Fruit fly (Drosophila melanogaster): ENCODE results near the gene YL-1.

The YL-1 gene

DNA sequence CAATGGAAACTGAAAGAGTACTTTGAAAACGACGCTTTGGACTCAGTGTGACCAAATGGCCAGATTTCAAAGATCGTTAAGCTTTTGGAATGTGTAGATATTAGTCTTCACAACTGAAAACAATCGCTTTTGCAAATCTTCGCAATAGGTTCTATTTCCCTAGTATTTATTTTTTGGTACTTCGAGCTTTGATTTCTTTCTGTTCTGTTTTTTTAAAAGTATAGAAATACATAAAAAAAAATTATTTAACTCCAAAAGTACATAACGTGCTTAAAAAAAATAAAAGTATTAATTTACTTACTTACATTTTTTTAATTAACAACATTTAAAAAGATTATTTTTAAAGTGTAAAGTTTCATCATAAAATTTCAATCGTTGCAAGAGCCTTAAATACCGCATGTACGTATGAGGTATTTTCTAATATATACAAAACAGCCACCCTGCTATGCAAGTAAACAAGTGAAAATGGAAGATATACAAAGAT, 17.2 kb downstream of the YL-1 start, which contains the start of the genes piwi and CG12253:
piwi (minus strand) TSS at position 51 of the 484 bp plus-strand sequence.
CG12253 (plus strand) TSS at position 437 of the 484 bp plus-strand sequence.
- TF ChIP-seq CG11617 (GFP tag; optimal IDR thresholded peaks at IDR 0.05) (peak; percentile 50), CG14711 (tag; optimal IDR thresholded peaks at IDR 0.05) (peak; percentile 39), Mnt (GFP tag; optimal IDR thresholded peaks at IDR 0.05) (no peak), cic (GFP tag; optimal IDR thresholded peaks at IDR 0.05) (no peak), ovo (GFP tag; optimal IDR thresholded peaks at IDR 0.05) (no peak), CG5204 (GFP tag; optimal IDR thresholded peaks at IDR 0.05) (no peak), toe (GFP tag; optimal IDR thresholded peaks at IDR 0.05) (peak; percentile 1), Clk (GFP tag; optimal IDR thresholded peaks at IDR 0.05) (no peak), CG1620 (GFP tag; optimal IDR thresholded peaks at IDR 0.05) (peak; percentile 17), CG33017 (tag; optimal IDR thresholded peaks at IDR 0.05) (peak; percentile 74), pad (GFP tag; optimal IDR thresholded peaks at IDR 0.05) (no peak), CG12768 (GFP tag; optimal IDR thresholded peaks at IDR 0.05) (no peak), Crg-1 (GFP tag; optimal IDR thresholded peaks at IDR 0.05) (no peak), tj (GFP tag; optimal IDR thresholded peaks at IDR 0.05) (no peak), Hr96 (GFP tag; optimal IDR thresholded peaks at IDR 0.05) (no peak), kay (GFP tag; ENCODE audit: borderline replicate concordance) (no peak), CG7101 (tag; optimal IDR thresholded peaks at IDR 0.05) (peak; percentile 79), cnc (optimal IDR thresholded peaks at IDR 0.05) (no peak), bab1 (GFP tag; optimal IDR thresholded peaks at IDR 0.05) (peak; percentile 71), CG7045 (GFP tag; optimal IDR thresholded peaks at IDR 0.05) (no peak)

DNA sequence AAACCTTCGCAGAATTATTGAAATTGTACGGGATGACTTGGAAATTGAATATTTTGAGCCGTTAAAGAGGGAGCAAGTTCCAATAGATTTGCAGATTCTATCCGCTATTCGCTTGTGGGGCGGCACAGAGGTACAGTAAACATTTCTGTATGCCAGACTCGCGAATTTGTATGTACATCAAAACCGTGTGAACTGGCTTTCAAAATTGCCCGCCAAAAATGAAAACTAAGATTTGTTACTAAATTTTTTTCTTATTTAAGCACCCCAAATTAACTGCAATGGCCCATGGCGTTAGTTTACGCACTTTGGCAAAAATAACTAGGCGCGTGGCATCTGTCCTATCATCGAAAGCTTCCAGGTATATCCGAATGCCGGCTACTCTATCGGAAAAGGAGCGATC, 17.8 kb downstream of the YL-1 start:
- TF ChIP-seq CG33017 (tag; optimal IDR thresholded peaks at IDR 0.05) (no peak), CG5204 (GFP tag; optimal IDR thresholded peaks at IDR 0.05) (no peak), ovo (GFP tag; optimal IDR thresholded peaks at IDR 0.05) (no peak), CG7045 (GFP tag; optimal IDR thresholded peaks at IDR 0.05) (no peak), toe (GFP tag; optimal IDR thresholded peaks at IDR 0.05) (no peak), tj (GFP tag; optimal IDR thresholded peaks at IDR 0.05) (no peak)

DNA sequence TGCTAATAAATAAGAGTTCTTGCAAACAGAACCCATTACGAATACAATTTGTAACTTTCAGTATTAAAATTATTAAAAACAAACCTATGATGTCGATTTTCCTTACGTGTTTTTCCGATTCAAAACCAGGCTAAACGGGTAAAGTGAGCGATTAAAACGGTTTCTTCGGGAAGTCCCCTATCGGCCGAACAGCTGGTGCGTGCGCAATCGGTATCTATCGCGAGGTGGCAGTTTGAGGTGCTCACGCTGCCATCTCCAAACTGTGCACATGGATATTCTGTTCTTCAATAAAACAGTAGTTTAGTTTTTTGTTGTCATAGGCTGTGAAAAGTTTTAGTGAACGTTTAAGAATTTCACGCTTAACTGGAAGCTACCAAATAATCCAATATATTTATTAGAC, 18.9 kb downstream of the YL-1 start, which contains the start of gene TTLL4A:
TTLL4A (plus strand) TSS at position 240 of the 400 bp plus-strand sequence.
- TF ChIP-seq toe (GFP tag; optimal IDR thresholded peaks at IDR 0.05) (no peak), CG12768 (GFP tag; optimal IDR thresholded peaks at IDR 0.05) (no peak), Crg-1 (GFP tag; optimal IDR thresholded peaks at IDR 0.05) (no peak), CG14711 (tag; optimal IDR thresholded peaks at IDR 0.05) (peak; percentile 2), bab1 (GFP tag; optimal IDR thresholded peaks at IDR 0.05) (peak; percentile 50), CG1620 (GFP tag; optimal IDR thresholded peaks at IDR 0.05) (peak; percentile 32), kay (GFP tag; ENCODE audit: borderline replicate concordance) (peak; percentile 38), Mnt (GFP tag; optimal IDR thresholded peaks at IDR 0.05) (peak; percentile 92), Clk (GFP tag; optimal IDR thresholded peaks at IDR 0.05) (no peak), ovo (GFP tag; optimal IDR thresholded peaks at IDR 0.05) (peak; percentile 39), pad (GFP tag; optimal IDR thresholded peaks at IDR 0.05) (peak; percentile 25)

DNA sequence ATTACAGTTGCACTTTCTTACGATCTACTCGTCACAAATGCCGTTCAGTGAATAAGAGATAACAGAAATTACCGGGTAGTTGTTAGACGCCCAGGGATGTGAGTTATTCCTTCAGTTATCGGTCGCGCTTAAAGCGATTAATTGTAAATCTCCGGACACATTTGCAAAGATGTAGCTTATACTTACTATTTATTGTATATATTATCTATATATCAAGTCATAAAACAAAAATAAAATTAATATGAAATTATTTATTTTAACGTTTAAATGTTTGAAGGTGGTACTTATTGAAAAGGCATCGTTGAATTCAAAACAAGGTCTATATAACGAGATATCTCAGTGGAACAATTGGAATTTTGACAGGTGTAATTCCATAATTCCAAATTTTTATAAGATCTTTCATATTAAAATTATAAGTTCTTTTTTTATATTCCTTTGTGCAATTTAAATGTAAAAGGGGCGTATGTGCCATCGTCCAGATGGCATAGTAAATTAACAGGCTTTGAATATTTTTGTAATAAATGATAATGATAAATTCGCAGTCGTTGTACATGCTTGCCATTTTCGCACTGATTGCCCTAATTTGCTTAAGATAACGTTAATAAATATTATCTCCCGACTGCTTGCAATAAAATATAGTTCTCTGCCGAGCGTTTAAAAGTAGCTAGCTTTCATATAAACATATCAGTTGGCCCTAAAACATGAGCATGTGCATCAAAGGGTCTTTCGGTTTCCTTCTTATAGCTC, 31.3 kb downstream of the YL-1 start, which contains the start of the genes aub and lectin-33A:
aub (minus strand) TSS at position 101 of the 747 bp plus-strand sequence.
lectin-33A (plus strand) TSS at position 697 of the 747 bp plus-strand sequence.
- no peak for TF ChIP-seq CG1620 (GFP tag; optimal IDR thresholded peaks at IDR 0.05)
- TF ChIP-seq CG14711 (tag; optimal IDR thresholded peaks at IDR 0.05), result no peak
- no peak for TF ChIP-seq Hr96 (GFP tag; optimal IDR thresholded peaks at IDR 0.05)
- TF ChIP-seq pad (GFP tag; optimal IDR thresholded peaks at IDR 0.05), result no peak
- no peak for TF ChIP-seq Clk (GFP tag; optimal IDR thresholded peaks at IDR 0.05)
- no peak for TF ChIP-seq CG12768 (GFP tag; optimal IDR thresholded peaks at IDR 0.05)
- no peak for TF ChIP-seq Mnt (GFP tag; optimal IDR thresholded peaks at IDR 0.05)
- no peak for TF ChIP-seq CG7101 (tag; optimal IDR thresholded peaks at IDR 0.05)
- no peak for TF ChIP-seq toe (GFP tag; optimal IDR thresholded peaks at IDR 0.05)

DNA sequence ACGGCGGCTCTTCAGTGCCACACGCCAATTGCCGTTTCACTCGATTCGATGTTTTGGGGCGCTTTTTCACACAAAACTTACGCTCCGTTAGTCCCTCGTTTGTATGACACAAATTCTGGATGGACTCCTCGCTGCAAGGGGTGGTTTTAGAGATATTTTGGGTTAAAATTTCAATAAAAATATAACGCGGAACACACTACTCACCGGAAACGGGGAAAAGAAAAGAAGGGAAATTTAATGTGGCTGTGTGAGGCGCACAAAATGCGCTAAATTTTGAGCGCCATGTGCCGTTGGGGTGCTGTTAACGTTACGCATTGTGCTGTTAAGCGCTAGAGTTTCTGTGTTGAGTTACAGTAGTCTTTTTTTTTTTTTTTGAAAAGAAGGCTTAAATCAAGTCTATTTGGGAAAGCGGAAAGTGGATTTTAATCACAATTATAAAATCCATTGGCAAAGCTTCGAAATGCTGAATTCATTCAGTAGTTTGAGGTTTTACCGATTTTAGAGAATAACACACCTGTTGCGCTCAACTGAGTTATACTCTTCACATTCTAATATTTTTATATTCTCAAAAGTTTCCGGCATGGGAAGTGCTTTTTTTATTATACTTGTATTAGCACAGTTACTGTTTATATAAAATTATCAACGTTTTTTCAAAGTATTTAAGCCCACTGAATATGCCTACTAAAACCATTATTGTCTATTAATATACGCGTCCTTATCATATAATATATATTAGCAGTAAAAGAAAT, 33.9 kb downstream of the YL-1 start, which contains the start of gene RpL9:
RpL9 (minus strand) TSS at position 265 of the 749 bp plus-strand sequence.
- TF ChIP-seq Crg-1 (GFP tag; optimal IDR thresholded peaks at IDR 0.05), result peak; percentile 43
- TF ChIP-seq CG7045 (GFP tag; optimal IDR thresholded peaks at IDR 0.05), result peak; percentile 72
- TF ChIP-seq tj (GFP tag; optimal IDR thresholded peaks at IDR 0.05), result peak; percentile 52
- TF ChIP-seq CG1620 (GFP tag; optimal IDR thresholded peaks at IDR 0.05), result peak; percentile 64
- TF ChIP-seq CG14711 (tag; optimal IDR thresholded peaks at IDR 0.05), result peak; percentile 52
- peak; percentile 45 for TF ChIP-seq ovo (GFP tag; optimal IDR thresholded peaks at IDR 0.05)
- TF ChIP-seq pad (GFP tag; optimal IDR thresholded peaks at IDR 0.05), result peak; percentile 53
- TF ChIP-seq CG7101 (tag; optimal IDR thresholded peaks at IDR 0.05), result peak; percentile 79
- TF ChIP-seq CG11617 (GFP tag; optimal IDR thresholded peaks at IDR 0.05), result peak; percentile 81
- TF ChIP-seq bab1 (GFP tag; optimal IDR thresholded peaks at IDR 0.05), result peak; percentile 85
- TF ChIP-seq cic (GFP tag; optimal IDR thresholded peaks at IDR 0.05), result no peak
- TF ChIP-seq Clk (GFP tag; optimal IDR thresholded peaks at IDR 0.05), result no peak
- TF ChIP-seq toe (GFP tag; optimal IDR thresholded peaks at IDR 0.05), result peak; percentile 53
- peak; percentile 57 for TF ChIP-seq CG5204 (GFP tag; optimal IDR thresholded peaks at IDR 0.05)
- TF ChIP-seq Mnt (GFP tag; optimal IDR thresholded peaks at IDR 0.05), result peak; percentile 87
- peak; percentile 49 for TF ChIP-seq Hr96 (GFP tag; optimal IDR thresholded peaks at IDR 0.05)
- no peak for TF ChIP-seq cnc (optimal IDR thresholded peaks at IDR 0.05)
- TF ChIP-seq CG33017 (tag; optimal IDR thresholded peaks at IDR 0.05), result peak; percentile 78
- TF ChIP-seq CG12768 (GFP tag; optimal IDR thresholded peaks at IDR 0.05), result peak; percentile 73
- no peak for TF ChIP-seq kay (GFP tag; ENCODE audit: borderline replicate concordance)
